Worm (Caenorhabditis elegans): Measurements from ENCODE around the gene K06G5.3.

The K06G5.3 gene

DNA sequence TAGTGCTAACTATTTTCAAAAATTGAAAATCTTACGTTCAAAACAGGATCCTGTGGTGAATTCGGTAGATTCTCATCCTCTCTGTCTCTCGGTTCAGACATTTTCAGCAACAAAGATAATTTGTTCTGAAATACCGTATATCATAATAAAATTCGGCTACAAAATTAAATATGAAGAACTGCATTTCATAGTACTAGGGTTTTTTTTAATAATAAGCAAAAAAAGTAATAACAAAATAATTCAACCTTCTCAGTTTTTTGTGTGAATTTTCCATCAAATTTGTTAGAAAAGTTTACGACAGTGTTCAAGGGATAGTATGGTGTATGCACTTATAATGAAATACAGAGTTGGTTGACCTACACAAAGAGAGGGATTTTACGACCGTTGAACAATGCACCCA is at the start of gene K06G5.3:
K06G5.3 (minus strand) TSS at position 101 of the 400 bp plus-strand sequence.
- no peak for TF ChIP-seq nhr-12 (tag; optimal IDR thresholded peaks at IDR 0.05)
- no peak for TF ChIP-seq unc-120 (tag; optimal IDR thresholded peaks at IDR 0.05; ENCODE audit: poor library complexity, severe bottlenecking)
- TF ChIP-seq ces-1 (GFP tag; optimal IDR thresholded peaks at IDR 0.05) = no peak
- no peak for TF ChIP-seq hlh-1 (tag; optimal IDR thresholded peaks at IDR 0.05)
- TF ChIP-seq mls-2 (tag; optimal IDR thresholded peaks at IDR 0.05) = no peak
- no peak for TF ChIP-seq nhr-28 (tag; optimal IDR thresholded peaks at IDR 0.05)
- no peak for TF ChIP-seq unc-62 (GFP tag; optimal IDR thresholded peaks at IDR 0.05)
- no peak for TF ChIP-seq cnd-1 (tag; optimal IDR thresholded peaks at IDR 0.05)
- TF ChIP-seq ztf-11 (tag; optimal IDR thresholded peaks at IDR 0.05) = no peak
- no peak for TF ChIP-seq lin-32 (GFP tag; optimal IDR thresholded peaks at IDR 0.05)

DNA sequence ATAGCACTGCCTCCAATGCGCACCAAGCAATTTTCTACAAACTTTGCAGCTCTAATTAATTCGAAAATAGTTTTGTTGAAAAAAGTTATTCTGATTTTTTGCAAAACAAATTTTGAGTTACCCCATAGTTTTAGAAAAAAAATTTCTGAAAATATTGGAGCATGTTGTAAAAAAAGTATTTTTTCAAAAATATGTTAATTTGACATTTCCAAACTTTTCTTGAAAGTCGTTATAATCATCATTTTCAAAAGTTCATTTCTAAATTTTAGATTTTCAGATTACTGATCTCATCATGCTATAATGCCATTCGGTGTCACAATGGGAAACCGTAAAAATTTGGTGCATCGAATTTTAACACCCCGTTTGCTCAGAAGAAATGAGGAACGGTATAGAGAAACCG is 44.7 kb upstream of the K06G5.3 start, which contains the start of gene del-1:
del-1 (plus strand) TSS at position 301 of the 400 bp plus-strand sequence.
- no peak for TF ChIP-seq pha-4 (tag; optimal IDR thresholded peaks at IDR 0.05)
- TF ChIP-seq nhr-76 (tag; optimal IDR thresholded peaks at IDR 0.05) = no peak
- no peak for TF ChIP-seq lsy-2 (tag; optimal IDR thresholded peaks at IDR 0.05)
- TF ChIP-seq snpc-4 (tag; optimal IDR thresholded peaks at IDR 0.05) = no peak
- TF ChIP-seq bed-3 (GFP tag; optimal IDR thresholded peaks at IDR 0.05) = no peak
- no peak for TF ChIP-seq lin-13 (tag; optimal IDR thresholded peaks at IDR 0.05)
- no peak for TF ChIP-seq nhr-28 (tag; optimal IDR thresholded peaks at IDR 0.05)
- TF ChIP-seq ceh-39 (tag; optimal IDR thresholded peaks at IDR 0.05) = no peak
- no peak for TF ChIP-seq elt-3 (tag; optimal IDR thresholded peaks at IDR 0.05)

DNA sequence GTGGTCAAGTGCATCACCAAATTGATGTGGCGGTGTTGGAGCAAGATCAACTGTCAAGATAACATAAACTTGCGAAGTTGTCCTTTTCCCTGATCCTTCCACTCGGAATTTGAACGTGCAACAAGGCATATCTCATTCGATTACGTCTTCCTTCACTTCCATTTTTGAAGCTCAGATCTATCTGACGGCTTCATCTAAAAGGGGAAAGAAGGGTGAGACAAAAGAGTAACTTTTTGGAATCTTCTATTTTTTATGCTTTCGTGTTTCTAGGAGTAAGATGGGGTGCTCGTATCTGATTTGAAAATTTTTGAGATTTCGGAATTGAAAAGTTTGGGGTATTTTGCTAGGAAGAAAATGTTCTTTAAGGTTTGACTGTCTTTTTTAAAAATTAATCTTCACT is 44.1 kb upstream of the K06G5.3 start:
- TF ChIP-seq ceh-39 (tag; optimal IDR thresholded peaks at IDR 0.05) (no peak), snpc-4 (tag; optimal IDR thresholded peaks at IDR 0.05) (no peak), elt-3 (tag; optimal IDR thresholded peaks at IDR 0.05) (no peak), flh-1 (GFP tag; optimal IDR thresholded peaks at IDR 0.05) (no peak), nhr-237 (tag; optimal IDR thresholded peaks at IDR 0.05) (no peak), unc-39 (tag; optimal IDR thresholded peaks at IDR 0.05) (no peak), ztf-11 (tag; optimal IDR thresholded peaks at IDR 0.05) (no peak), zip-8 (tag; optimal IDR thresholded peaks at IDR 0.05) (no peak), ceh-83 (GFP tag; optimal IDR thresholded peaks at IDR 0.05) (no peak), mep-1 (tag; optimal IDR thresholded peaks at IDR 0.05) (no peak), ces-1 (GFP tag; optimal IDR thresholded peaks at IDR 0.05) (no peak), hlh-1 (tag; optimal IDR thresholded peaks at IDR 0.05) (no peak), unc-120 (tag; optimal IDR thresholded peaks at IDR 0.05; ENCODE audit: poor library complexity, severe bottlenecking) (no peak)

DNA sequence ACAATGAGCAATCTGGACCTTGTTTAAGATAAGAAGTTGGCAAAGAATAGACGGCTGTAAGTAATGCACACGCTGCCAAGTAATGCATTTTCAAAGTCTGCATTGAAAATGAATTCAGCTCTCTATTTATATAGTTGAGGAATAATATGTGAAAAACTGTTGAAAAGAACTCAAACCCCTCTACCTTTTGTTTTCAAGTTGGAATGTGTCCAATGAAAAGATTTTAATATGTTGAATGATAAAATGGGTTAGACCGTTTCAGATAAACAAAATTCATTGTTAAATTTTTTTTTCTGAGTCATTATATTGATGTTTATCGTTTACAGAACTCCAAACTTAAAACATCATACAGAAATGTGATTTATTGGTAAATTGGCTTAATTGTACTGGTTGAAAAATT is 40.4 kb upstream of the K06G5.3 start, which contains the start of gene E02H4.8:
E02H4.8 (minus strand) TSS at position 101 of the 400 bp plus-strand sequence.
- TF ChIP-seq M03D4.4 (tag; optimal IDR thresholded peaks at IDR 0.05) (no peak), elt-1 (tag; optimal IDR thresholded peaks at IDR 0.05; ENCODE audit: borderline replicate concordance, insufficient read depth) (no peak), nhr-237 (tag; optimal IDR thresholded peaks at IDR 0.05) (no peak), ham-2 (GFP tag; optimal IDR thresholded peaks at IDR 0.05) (no peak), ceh-83 (GFP tag; optimal IDR thresholded peaks at IDR 0.05) (no peak), lsy-2 (tag; optimal IDR thresholded peaks at IDR 0.05) (no peak), pha-4 (tag; optimal IDR thresholded peaks at IDR 0.05) (no peak), mab-5 (tag; optimal IDR thresholded peaks at IDR 0.05) (no peak), mep-1 (tag; optimal IDR thresholded peaks at IDR 0.05) (no peak), zip-8 (tag; optimal IDR thresholded peaks at IDR 0.05) (no peak), ztf-11 (tag; optimal IDR thresholded peaks at IDR 0.05) (no peak), elt-3 (tag; optimal IDR thresholded peaks at IDR 0.05) (no peak)

DNA sequence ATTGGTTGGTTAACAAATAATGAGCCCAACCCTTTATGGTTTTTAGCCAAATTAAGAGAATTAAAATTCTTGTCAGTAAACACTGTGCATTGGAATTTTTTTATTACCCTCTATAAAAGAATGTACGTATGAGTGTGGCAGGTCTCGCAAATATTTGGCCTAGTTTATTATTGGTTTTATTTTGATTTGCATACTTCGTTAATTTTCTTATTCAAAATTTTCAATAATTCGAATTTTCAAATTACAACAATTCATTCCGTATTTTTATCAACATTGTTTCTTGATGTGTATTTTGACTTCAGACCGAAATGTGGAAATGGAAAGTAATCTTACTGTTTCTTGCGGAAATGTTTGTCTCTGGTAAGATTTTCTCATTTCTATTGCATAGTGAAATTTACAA is 34.6 kb upstream of the K06G5.3 start, which contains the start of gene E02H4.4:
E02H4.4 (plus strand) TSS at position 301 of the 400 bp plus-strand sequence.
- no peak for TF ChIP-seq unc-39 (tag; optimal IDR thresholded peaks at IDR 0.05)
- no peak for TF ChIP-seq snpc-4 (tag; optimal IDR thresholded peaks at IDR 0.05)
- TF ChIP-seq nhr-2 (tag; optimal IDR thresholded peaks at IDR 0.05) = no peak
- no peak for TF ChIP-seq sptf-1 (tag; optimal IDR thresholded peaks at IDR 0.05)
- no peak for TF ChIP-seq ces-1 (GFP tag; optimal IDR thresholded peaks at IDR 0.05)
- no peak for TF ChIP-seq elt-1 (tag; optimal IDR thresholded peaks at IDR 0.05; ENCODE audit: borderline replicate concordance, insufficient read depth)
- TF ChIP-seq ztf-11 (tag; optimal IDR thresholded peaks at IDR 0.05) = no peak
- no peak for TF ChIP-seq M03D4.4 (tag; optimal IDR thresholded peaks at IDR 0.05)
- TF ChIP-seq pha-4 (tag; optimal IDR thresholded peaks at IDR 0.05) = no peak
- no peak for TF ChIP-seq unc-120 (tag; optimal IDR thresholded peaks at IDR 0.05; ENCODE audit: poor library complexity, severe bottlenecking)
- no peak for TF ChIP-seq nhr-12 (tag; optimal IDR thresholded peaks at IDR 0.05)
- no peak for TF ChIP-seq lin-13 (tag; optimal IDR thresholded peaks at IDR 0.05)
